Worm (Caenorhabditis elegans) whole organism, late embryonic: ENCODE data around the gene K10C2.14.

Experiments used
- C08G9.2 ChIP-seq: sonication (generic microtip); optimal IDR thresholded peaks from 2 replicates; lab custom pipeline; 2016; ENCODE audit warnings: mild to moderate bottlenecking, missing genetic modification characterization, moderate library complexity, missing compliant biosample characterization
- F13H6.1 ChIP-seq: sonication (generic microtip); optimal IDR thresholded peaks from 2 replicates; lab custom pipeline; 2016; ENCODE audit warnings: missing genetic modification characterization, missing compliant biosample characterization
- K02D7.2 ChIP-seq: sonication (generic microtip); optimal IDR thresholded peaks from 2 replicates; lab custom pipeline; 2017; ENCODE audit warnings: mild to moderate bottlenecking, missing genetic modification characterization, missing compliant biosample characterization
- T23F11.4 ChIP-seq: fragments of 200-800 bp; sonication (Bioruptor generic); optimal IDR thresholded peaks from 2 replicates; lab custom pipeline; 2018; ENCODE audit warnings: mild to moderate bottlenecking, missing genetic modification characterization, missing compliant biosample characterization
- ama-1 ChIP-seq: fragments of 150-350 bp; optimal IDR thresholded peaks from 2 replicates; lab custom pipeline; 2014
- ceh-14 ChIP-seq: sonication (generic microtip); optimal IDR thresholded peaks from 2 replicates; lab custom pipeline; 2016; ENCODE audit warnings: missing genotype, missing genetic modification characterization, missing compliant biosample characterization
- ceh-19 ChIP-seq: fragments of 200-800 bp; sonication (Bioruptor generic); optimal IDR thresholded peaks from 2 replicates; lab custom pipeline; 2018; ENCODE audit warnings: mild to moderate bottlenecking, missing genetic modification characterization, missing compliant biosample characterization
- ceh-22 ChIP-seq: sonication (generic microtip); optimal IDR thresholded peaks from 2 replicates; lab custom pipeline; 2017; ENCODE audit warnings: missing biosample characterization, missing genetic modification characterization
- ceh-24 ChIP-seq: sonication (generic microtip); optimal IDR thresholded peaks from 2 replicates; lab custom pipeline; 2016; ENCODE audit warnings: mild to moderate bottlenecking, missing genetic modification characterization, missing compliant biosample characterization
- ceh-30 ChIP-seq: fragments of 150-350 bp; optimal IDR thresholded peaks from 2 replicates; lab custom pipeline; 2014; ENCODE audit warnings: missing biosample characterization, missing genetic modification characterization
- ceh-34 ChIP-seq: sonication (generic microtip); optimal IDR thresholded peaks from 2 replicates; lab custom pipeline; 2016; ENCODE audit warnings: mild to moderate bottlenecking, missing genetic modification characterization, missing compliant biosample characterization
- ceh-48 ChIP-seq: sonication (generic microtip); optimal IDR thresholded peaks from 2 replicates; lab custom pipeline; 2016; ENCODE audit warnings: missing genetic modification characterization, inconsistent platforms, missing compliant biosample characterization
- ceh-9 ChIP-seq: sonication (generic microtip); optimal IDR thresholded peaks from 2 replicates; lab custom pipeline; 2016; ENCODE audit warnings: mild to moderate bottlenecking, missing genetic modification characterization, inconsistent platforms, missing compliant biosample characterization
- dmd-4 ChIP-seq: sonication (generic microtip); optimal IDR thresholded peaks from 2 replicates; lab custom pipeline; 2016; ENCODE audit warnings: borderline replicate concordance, missing genetic modification characterization, missing compliant biosample characterization
- elt-2 ChIP-seq: sonication (generic microtip); optimal IDR thresholded peaks from 2 replicates; lab custom pipeline; 2016; ENCODE audit warnings: missing genetic modification reagents, missing genetic modification characterization, missing compliant biosample characterization
- elt-4 ChIP-seq: sonication (generic microtip); optimal IDR thresholded peaks from 2 replicates; lab custom pipeline; 2016; ENCODE audit warnings: missing genetic modification characterization, missing compliant biosample characterization
- eyg-1 ChIP-seq: sonication (generic microtip); optimal IDR thresholded peaks from 2 replicates; lab custom pipeline; 2016; ENCODE audit warnings: missing genotype, missing genetic modification characterization, missing compliant biosample characterization
- fax-1 ChIP-seq: sonication (generic microtip); optimal IDR thresholded peaks from 2 replicates; lab custom pipeline; 2016; ENCODE audit warnings: missing genotype, missing genetic modification characterization, missing compliant biosample characterization
- fkh-10 ChIP-seq: fragments of 150-350 bp; optimal IDR thresholded peaks from 2 replicates; lab custom pipeline; 2014; ENCODE audit warnings: missing biosample characterization, missing genetic modification reagents, missing genetic modification characterization
- fkh-6 ChIP-seq: sonication (generic microtip); optimal IDR thresholded peaks from 2 replicates; lab custom pipeline; 2016; ENCODE audit warnings: missing genetic modification characterization, missing compliant biosample characterization
- hlh-30 ChIP-seq: sonication (generic microtip); optimal IDR thresholded peaks from 2 replicates; lab custom pipeline; 2017; ENCODE audit warnings: antibody characterized with exemption, missing genetic modification characterization, missing compliant biosample characterization; ENCODE audit not compliant: insufficient read depth
- hlh-6 ChIP-seq: sonication (generic microtip); optimal IDR thresholded peaks from 2 replicates; lab custom pipeline; 2016; ENCODE audit warnings: missing genotype, missing genetic modification characterization, missing compliant biosample characterization
- lim-6 ChIP-seq: sonication (generic microtip); optimal IDR thresholded peaks from 2 replicates; lab custom pipeline; 2016; ENCODE audit warnings: missing genetic modification characterization, missing compliant biosample characterization
- lin-11 ChIP-seq: fragments of 200-800 bp; sonication (Bioruptor generic); optimal IDR thresholded peaks from 2 replicates; lab custom pipeline; 2018; ENCODE audit warnings: mild to moderate bottlenecking, missing genetic modification characterization, missing compliant biosample characterization
- nhr-11 ChIP-seq: fragments of 150-350 bp; optimal IDR thresholded peaks from 2 replicates; lab custom pipeline; 2014; ENCODE audit warnings: missing biosample characterization, missing genetic modification characterization
- nhr-232 ChIP-seq: sonication (generic microtip); optimal IDR thresholded peaks from 2 replicates; lab custom pipeline; 2016; ENCODE audit warnings: missing genetic modification characterization, missing compliant biosample characterization
- pax-1 ChIP-seq: fragments of 150-350 bp; optimal IDR thresholded peaks from 2 replicates; lab custom pipeline; 2014; ENCODE audit warnings: missing biosample characterization, missing genetic modification characterization
- rnt-1 ChIP-seq: sonication (generic microtip); optimal IDR thresholded peaks from 2 replicates; lab custom pipeline; 2016; ENCODE audit warnings: missing genetic modification characterization, missing compliant biosample characterization
- tbx-2 ChIP-seq: sonication (generic microtip); optimal IDR thresholded peaks from 2 replicates; lab custom pipeline; 2016; ENCODE audit warnings: missing genetic modification characterization, missing compliant biosample characterization
- tbx-7 ChIP-seq: sonication (generic microtip); optimal IDR thresholded peaks from 2 replicates; lab custom pipeline; 2016; ENCODE audit warnings: missing genotype, missing genetic modification characterization, missing compliant biosample characterization
- unc-3 ChIP-seq, 2 experiments: fragments of 200-800 bp in 1 of 2; sonication (Bioruptor generic) in 1 of 2; sonication (generic microtip) in 1 of 2; conservative IDR thresholded peaks in 1 of 2; optimal IDR thresholded peaks in 1 of 2; 2 replicates each; pipeline versions ENCODE4 v1.3.6 to Lab custom; 2016 to 2022; ENCODE audit warnings: missing compliant biosample characterization in 2 of 2, missing genetic modification characterization in 2 of 2, missing genetic modification reagents in 1 of 2
- unc-42 ChIP-seq: sonication (generic microtip); optimal IDR thresholded peaks from 2 replicates; lab custom pipeline; 2016; ENCODE audit warnings: missing genotype, missing genetic modification characterization, missing compliant biosample characterization
- unc-86 ChIP-seq: sonication (generic microtip); optimal IDR thresholded peaks from 2 replicates; lab custom pipeline; 2016; ENCODE audit warnings: missing genetic modification characterization, missing compliant biosample characterization
- zip-5 ChIP-seq: sonication (generic microtip); optimal IDR thresholded peaks from 2 replicates; lab custom pipeline; 2016; ENCODE audit warnings: missing genetic modification characterization, missing compliant biosample characterization

K10C2.14 gene

DNA sequence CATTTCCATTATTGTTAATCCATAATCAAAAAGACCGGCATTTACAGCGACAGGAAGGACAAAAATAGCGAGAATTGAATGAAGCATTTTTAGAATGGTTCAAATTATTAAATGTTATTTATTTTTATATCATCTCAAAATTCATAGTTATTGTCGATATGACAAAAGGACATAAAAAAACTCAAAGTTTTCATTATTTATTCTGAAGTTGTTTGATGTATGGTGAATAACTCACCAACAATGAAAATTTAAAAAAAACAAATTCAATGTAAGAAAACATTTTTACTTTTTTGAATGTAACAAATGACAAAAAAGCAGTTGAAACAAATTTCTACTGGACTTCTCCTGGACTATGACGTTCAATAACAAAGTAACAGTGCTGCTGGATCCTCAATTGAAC is at the start of gene K10C2.14:
TSS of gene K10C2.14 (minus strand) at position 101 of the 400 bp plus-strand sequence.
- no peak for TF ChIP-seq K02D7.2
- no peak for TF ChIP-seq eyg-1
- no peak for TF ChIP-seq fkh-10 (GFP tag; lab: Kevin White, UChicago)

DNA sequence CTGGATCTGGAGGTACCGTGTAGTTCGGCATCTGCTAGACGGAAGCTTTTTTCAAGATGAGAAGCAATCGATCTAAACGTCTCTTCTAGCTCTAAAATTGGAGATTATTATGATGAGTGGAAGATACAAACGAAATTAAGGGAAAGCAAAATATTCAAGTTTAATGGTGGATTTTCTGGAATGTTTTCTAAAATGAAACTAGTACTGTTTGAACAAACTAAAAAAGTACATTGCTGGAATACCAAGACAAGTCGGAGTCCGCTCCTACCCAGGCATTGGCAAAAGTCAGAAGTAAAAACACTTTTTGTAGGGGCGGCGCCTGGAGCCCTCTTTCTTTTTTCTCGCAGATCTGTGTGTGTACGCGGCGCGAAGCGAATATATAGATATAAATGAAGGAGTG is 44.4 kb upstream of the K10C2.14 start, which contains the start of gene gar-1:
TSS of gene gar-1 (minus strand) at position 101 of the 400 bp plus-strand sequence.
- no peak for TF ChIP-seq nhr-11 (tag; lab: Kevin White, UChicago)
- TF ChIP-seq pax-1 = no peak

DNA sequence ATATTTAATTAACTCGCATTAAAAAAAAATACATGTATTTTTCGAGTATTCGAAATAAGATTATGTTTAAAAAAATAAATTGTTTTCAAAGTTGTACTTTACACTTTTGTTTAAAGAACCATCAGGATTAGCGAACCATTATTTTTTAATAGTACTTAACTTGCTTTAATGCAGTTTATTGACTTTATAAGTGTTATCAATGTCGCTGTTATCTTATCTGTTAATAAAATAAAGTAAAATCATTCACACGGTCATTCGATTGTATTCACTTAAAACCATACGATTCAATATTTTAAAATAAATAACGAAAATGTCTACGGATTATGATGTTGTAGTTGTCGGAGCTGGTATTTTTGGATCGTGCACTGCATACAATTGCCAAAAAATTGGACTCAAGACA is 36.2 kb upstream of the K10C2.14 start, which contains the start of gene C15B12.1:
TSS of gene C15B12.1 (plus strand) at position 271 of the 400 bp plus-strand sequence.
- TF ChIP-seq elt-2 (tag; lab: Kevin White, UChicago) = peak; percentile 59
- TF ChIP-seq tbx-2 (tag; lab: Kevin White, UChicago) = no peak

DNA sequence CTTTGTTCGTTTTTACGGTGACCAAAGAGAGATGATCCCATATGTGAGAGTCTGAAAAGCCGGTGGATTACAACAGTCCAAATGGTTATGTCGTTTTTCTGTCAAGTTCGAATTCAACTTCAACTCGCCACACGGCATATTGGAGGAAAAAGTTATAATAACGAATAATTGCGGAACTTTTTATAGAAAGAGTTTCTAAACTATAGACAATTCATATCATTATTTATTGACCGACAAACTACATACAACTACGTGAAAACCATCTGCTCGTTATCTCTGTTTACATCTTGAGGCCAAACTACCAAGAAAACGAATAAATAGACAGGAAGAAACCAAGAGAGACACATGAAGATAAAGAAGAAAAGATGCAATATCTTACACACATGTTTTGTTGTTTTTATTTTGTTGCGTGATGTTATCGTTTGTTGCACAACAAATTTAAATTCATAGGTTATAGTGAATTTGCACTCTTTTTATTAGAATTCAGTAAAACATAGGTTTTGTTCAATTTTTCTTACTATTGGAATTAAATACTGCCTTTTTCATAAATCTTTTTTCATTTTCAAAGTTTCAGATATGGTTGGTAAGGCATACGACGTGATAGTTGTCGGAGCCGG is 33.4 kb upstream of the K10C2.14 start, which contains the start of the genes C15B12.4 and C15B12.8:
TSS of gene C15B12.4 (minus strand) at position 51 of the 617 bp plus-strand sequence.
TSS of gene C15B12.8 (plus strand) at position 567 of the 617 bp plus-strand sequence.
- TF ChIP-seq ceh-34 (tag; lab: Kevin White, UChicago) (no peak), ceh-22 (tag; lab: Kevin White, UChicago) (no peak), elt-2 (tag; lab: Kevin White, UChicago) (peak; percentile 54)

DNA sequence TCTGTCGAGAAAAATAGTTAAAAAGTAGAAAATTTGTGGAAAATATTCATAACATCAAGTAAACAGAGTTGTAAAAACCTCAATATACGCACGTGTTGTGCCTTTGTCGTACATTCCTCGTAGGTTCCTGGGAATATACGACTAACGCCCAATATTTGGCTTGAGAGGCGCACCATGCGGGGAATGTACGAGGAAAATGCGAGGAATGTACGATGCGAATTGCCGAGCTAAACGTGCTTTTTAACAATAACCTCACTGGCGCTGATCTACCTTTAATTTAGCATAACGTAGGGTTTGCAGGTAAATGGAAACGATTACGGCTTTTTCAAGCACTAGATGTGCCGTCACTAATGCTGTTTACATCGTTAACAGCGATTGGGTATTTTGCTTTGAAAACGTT is 28.1 kb upstream of the K10C2.14 start, which contains the start of gene C15B12.9:
TSS of gene C15B12.9 (plus strand) at position 301 of the 400 bp plus-strand sequence.
- no peak for TF ChIP-seq hlh-6 (tag; lab: Kevin White, UChicago)
- no peak for TF ChIP-seq unc-42
- no peak for TF ChIP-seq elt-2 (tag; lab: Kevin White, UChicago)
- no peak for TF ChIP-seq ceh-14 (tag; lab: Kevin White, UChicago)
- TF ChIP-seq elt-4 (tag; lab: Kevin White, UChicago) = no peak
- no peak for TF ChIP-seq C08G9.2 (tag; lab: Kevin White, UChicago)
- no peak for TF ChIP-seq ceh-24 (tag; lab: Kevin White, UChicago)
- no peak for TF ChIP-seq lim-6 (tag; lab: Kevin White, UChicago)
- TF ChIP-seq zip-5 (tag; lab: Kevin White, UChicago) = no peak
- TF ChIP-seq unc-86 = no peak
- no peak for TF ChIP-seq ama-1 (lab: Kevin White, UChicago)

DNA sequence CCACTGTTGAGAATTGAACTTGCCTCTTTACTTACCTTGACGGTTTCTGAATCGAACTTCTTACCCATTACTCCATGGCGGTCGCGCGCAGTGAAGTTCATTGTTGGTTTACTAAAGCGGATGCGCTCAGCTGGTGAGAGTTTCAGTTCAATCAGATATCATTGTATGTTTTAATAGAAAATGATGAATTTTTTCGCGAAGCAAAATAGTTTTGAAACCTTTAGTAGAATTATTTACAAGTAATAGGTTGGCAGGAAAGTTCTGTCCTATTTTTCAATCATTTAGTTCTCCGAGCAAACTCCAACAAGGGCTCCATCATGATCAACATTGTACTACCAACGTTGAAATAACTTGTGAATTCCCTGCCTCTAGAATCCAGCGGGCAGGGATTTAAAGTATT is 27.1 kb upstream of the K10C2.14 start, which contains the start of gene C15B12.3:
TSS of gene C15B12.3 (minus strand) at position 101 of the 400 bp plus-strand sequence.
- no peak for TF ChIP-seq dmd-4 (tag; lab: Kevin White, UChicago)
- TF ChIP-seq rnt-1 = no peak

DNA sequence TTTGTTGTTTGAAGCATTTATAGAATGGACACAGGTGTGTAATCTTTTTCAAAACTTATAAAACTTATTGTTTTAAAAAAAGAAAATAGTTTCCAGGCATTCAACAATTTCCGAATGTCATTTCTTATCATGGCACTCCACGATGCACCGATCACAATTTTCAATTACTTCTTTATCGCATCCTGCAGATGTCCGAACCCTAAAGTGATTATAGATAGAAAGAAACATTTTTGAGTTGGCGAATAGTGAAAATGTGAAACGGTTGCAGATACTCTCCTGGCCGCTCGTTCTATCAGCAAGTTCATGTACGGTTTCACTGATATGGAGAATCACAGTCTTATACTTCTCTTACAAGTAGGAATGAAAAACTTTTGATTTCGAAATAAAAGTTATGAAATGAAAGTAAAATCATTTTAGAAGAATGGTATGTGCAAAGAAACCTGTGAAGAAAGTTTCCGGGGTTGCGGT is 22.7 kb upstream of the K10C2.14 start, which contains the start of gene C15B12.2:
TSS of gene C15B12.2 (plus strand) at position 418 of the 468 bp plus-strand sequence.
- TF ChIP-seq ceh-19 (GFP tag; lab: Kevin White, UChicago) = no peak
- no peak for TF ChIP-seq unc-86
- TF ChIP-seq fax-1 (tag; lab: Kevin White, UChicago) = no peak

DNA sequence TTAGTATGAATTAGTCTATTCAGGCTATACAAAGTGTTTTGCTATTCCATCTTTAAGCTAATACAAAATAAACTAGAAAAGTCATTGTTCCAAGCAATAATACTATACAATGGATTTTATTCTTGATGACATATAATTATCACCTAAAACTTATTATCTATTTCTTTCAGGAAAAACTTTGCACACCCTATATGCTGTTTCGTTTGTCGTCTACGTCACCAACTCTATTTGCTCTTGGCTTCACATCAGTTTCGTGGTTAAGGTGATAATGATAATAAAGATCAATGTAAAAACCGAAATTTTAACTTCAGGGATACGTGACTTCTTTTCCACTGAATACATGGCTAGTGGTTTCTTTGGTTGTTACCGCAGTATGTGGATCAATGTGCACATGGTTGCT is 22.1 kb upstream of the K10C2.14 start:
- no peak for TF ChIP-seq tbx-7 (tag; lab: Kevin White, UChicago)

DNA sequence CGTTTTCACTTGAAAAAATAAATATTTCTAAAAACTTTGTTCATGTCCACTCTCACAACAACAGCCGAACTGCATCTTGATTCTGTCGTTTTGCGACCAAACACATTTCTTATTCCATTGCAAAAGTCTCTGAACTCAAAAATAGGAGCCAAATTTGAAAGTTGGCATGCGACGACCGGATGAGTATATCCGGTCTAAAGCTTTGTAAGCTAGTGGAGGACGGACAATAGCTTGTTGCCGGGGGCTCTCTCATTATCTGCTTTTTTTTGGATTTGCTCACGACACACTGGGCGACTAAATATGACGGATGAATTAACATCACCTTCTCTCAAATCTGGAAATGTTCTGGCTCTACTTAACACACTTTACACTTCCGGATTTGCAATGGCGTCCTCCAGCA is 21.4 kb upstream of the K10C2.14 start, which contains the start of gene K04E7.1:
TSS of gene K04E7.1 (plus strand) at position 301 of the 400 bp plus-strand sequence.
- TF ChIP-seq hlh-30 (tag; lab: Kevin White, UChicago) (no peak), nhr-232 (no peak), lin-11 (tag; lab: Kevin White, UChicago) (no peak), zip-5 (tag; lab: Kevin White, UChicago) (no peak), ceh-48 (no peak), fkh-6 (no peak), unc-42 (no peak), T23F11.4 (GFP tag; lab: Kevin White, UChicago) (no peak), elt-4 (tag; lab: Kevin White, UChicago) (no peak), elt-2 (tag; lab: Kevin White, UChicago) (no peak), unc-3 (GFP tag; conservative IDR thresholded peaks at IDR 0.05; lab: Robert Waterston, UW) (no peak), unc-3 (tag; optimal IDR thresholded peaks at IDR 0.05; lab: Kevin White, UChicago) (no peak), ceh-9 (no peak), F13H6.1 (tag; lab: Kevin White, UChicago) (no peak), ceh-30 (tag; lab: Kevin White, UChicago) (no peak)
